Fruit fly (Drosophila melanogaster) S2 (cell line): ENCODE results near the gene Ubr3.

ENCODE experiments used
- CG8478 ChIP-seq: fragments of >200 bp; optimal IDR thresholded peaks from 2 replicates; lab custom pipeline; 2018
- CTCF ChIP-seq, 2 experiments: fragments of >200 bp; optimal IDR thresholded peaks; 2 replicates each; lab custom pipeline; 2018

dm6 chrX:7935798-7936572, at the start of gene Ubr3:
- TF ChIP-seq CTCF (optimal IDR thresholded peaks at IDR 0.05; lab: Kevin White, UChicago): no peak
- no peak for TF ChIP-seq CG8478 (lab: Kevin White, UChicago)
